Fruit fly (Drosophila melanogaster): ENCODE data around the gene kmg.
A peak's percentile ranks its signal among the peaks of the same experiment; 100 is the strongest.

kmg gene

dm6 chr2L:13203437-13204137 lies 43.3 kb downstream of the kmg start, which contains the start of gene Pect (continued):
- TF ChIP-seq nom (GFP tag; optimal IDR thresholded peaks at IDR 0.05) (no peak), jigr1 (GFP tag; IDR thresholded peaks at IDR 0.05) (no peak), amos (GFP tag; IDR thresholded peaks at IDR 0.05; ENCODE audit: partially characterized antibody) (peak; percentile 64), Mrtf (GFP tag; IDR thresholded peaks at IDR 0.05) (no peak), ken (GFP tag; IDR thresholded peaks at IDR 0.05) (no peak), ttk (GFP tag; IDR thresholded peaks at IDR 0.05) (no peak), hb (GFP tag; IDR thresholded peaks at IDR 0.05; ENCODE audit: partially characterized antibody) (no peak), trh (GFP tag; optimal IDR thresholded peaks at IDR 0.05) (no peak), seq (GFP tag; IDR thresholded peaks at IDR 0.05) (peak; percentile 44; the same call in 1 of the 2 replicates), tup (GFP tag; optimal IDR thresholded peaks at IDR 0.05) (no peak), yki (optimal IDR thresholded peaks at IDR 0.05) (no peak), CG14441 (GFP tag; IDR thresholded peaks at IDR 0.05) (no peak), CG31441 (GFP tag; IDR thresholded peaks at IDR 0.05) (no peak), CG11085 (GFP tag; IDR thresholded peaks at IDR 0.05) (no peak), CG4730 (GFP tag; IDR thresholded peaks at IDR 0.05) (no peak), Stat92E (GFP tag; optimal IDR thresholded peaks at IDR 0.05) (peak in 1 of 3 experiments; percentile 41), maf-S (GFP tag; optimal IDR thresholded peaks at IDR 0.05) (no peak), danr (GFP tag; IDR thresholded peaks at IDR 0.05) (no peak), CG10543 (GFP tag; optimal IDR thresholded peaks at IDR 0.05) (peak; percentile 92), crol (GFP tag; IDR thresholded peaks at IDR 0.05) (no peak; the same call in 1 of the 2 replicates), CG3726 (GFP tag; IDR thresholded peaks at IDR 0.05) (no peak), ci (GFP tag; IDR thresholded peaks at IDR 0.05) (peak; percentile 9; the same call in 1 of the 3 replicates), CG2875 (GFP tag; optimal IDR thresholded peaks at IDR 0.05) (no peak), gem (tag; optimal IDR thresholded peaks at IDR 0.05) (no peak), Opbp (GFP tag; IDR thresholded peaks at IDR 0.05; ENCODE audit: partially characterized antibody) (peak; percentile 63; the same call in 2 of the 3 replicates), schlank (tag; optimal IDR thresholded peaks at IDR 0.05) (peak; percentile 16), Fer3 (tag; optimal IDR thresholded peaks at IDR 0.05) (no peak), CG1603 (tag; optimal IDR thresholded peaks at IDR 0.05) (no peak), Hr39 (optimal IDR thresholded peaks at IDR 0.05) (no peak), CG8290 (GFP tag; optimal IDR thresholded peaks at IDR 0.05) (no peak), CG8290 (tag; optimal IDR thresholded peaks at IDR 0.05) (no peak), CG33213 (GFP tag; optimal IDR thresholded peaks at IDR 0.05) (peak; percentile 0), bab2 (GFP tag; optimal IDR thresholded peaks at IDR 0.05) (no peak), CG7372 (GFP tag; IDR thresholded peaks at IDR 0.05) (no peak), Blimp-1 (GFP tag; optimal IDR thresholded peaks at IDR 0.05) (no peak), CG17829 (tag; optimal IDR thresholded peaks at IDR 0.05) (peak; percentile 14), az2 (GFP tag; optimal IDR thresholded peaks at IDR 0.05) (no peak), dimm (GFP tag; IDR thresholded peaks at IDR 0.05) (no peak), pnt (GFP tag; optimal IDR thresholded peaks at IDR 0.05) (no peak), CG3995 (GFP tag; optimal IDR thresholded peaks at IDR 0.05) (no peak), unc-4 (GFP tag; IDR thresholded peaks at IDR 0.05; ENCODE audit: partially characterized antibody) (peak; percentile 60), CG7928 (GFP tag; optimal IDR thresholded peaks at IDR 0.05) (no peak), tio (GFP tag; optimal IDR thresholded peaks at IDR 0.05) (no peak), CG10959 (GFP tag; IDR thresholded peaks at IDR 0.05) (no peak), CG8388 (GFP tag; optimal IDR thresholded peaks at IDR 0.05) (no peak), pho (GFP tag; optimal IDR thresholded peaks at IDR 0.05) (no peak), CG6272 (GFP tag; IDR thresholded peaks at IDR 0.05) (no peak), croc (GFP tag; conservative IDR thresholded peaks at IDR 0.05) (no peak), CG2199 (GFP tag; IDR thresholded peaks at IDR 0.05) (0 out of 3 replicates have a peak, but pooled peaks have one; percentile 54), tap (tag; optimal IDR thresholded peaks at IDR 0.05) (no peak), ssp (GFP tag; IDR thresholded peaks at IDR 0.05) (no peak)

Data from whole organism, embryonic.